Worm (Caenorhabditis elegans): ENCODE results near the gene dagl-2.

dagl-2 gene

DNA sequence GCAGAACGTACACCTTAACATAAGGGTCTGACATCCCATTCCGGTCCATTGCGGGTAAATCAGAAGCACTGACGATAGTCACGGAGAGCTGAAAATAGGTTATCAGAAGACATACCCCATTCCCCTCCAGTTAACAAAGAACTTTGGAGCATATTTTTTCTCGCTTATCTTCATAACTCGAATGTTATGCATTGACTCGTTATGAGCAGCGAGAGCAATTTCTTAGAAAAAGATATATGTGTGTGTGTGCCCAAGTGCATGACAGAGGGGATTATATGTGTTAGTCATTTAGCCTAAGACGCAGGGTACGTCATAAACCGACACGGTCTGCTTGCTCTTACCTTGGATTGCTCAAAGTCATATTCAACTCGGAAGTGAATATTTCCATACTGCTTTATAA, 6.5 kb upstream of the dagl-2 start:
- TF ChIP-seq sma-3 (GFP tag; optimal IDR thresholded peaks at IDR 0.05) = no peak
- no peak for TF ChIP-seq mbf-1 (tag; optimal IDR thresholded peaks at IDR 0.05)
- peak in 1 of 2 experiments; percentile 39 for TF ChIP-seq lsy-2 (tag; optimal IDR thresholded peaks at IDR 0.05)
- no peak for TF ChIP-seq ztf-11 (tag; optimal IDR thresholded peaks at IDR 0.05)
- TF ChIP-seq nhr-10 (tag; optimal IDR thresholded peaks at IDR 0.05) = no peak
- peak; percentile 5 for TF ChIP-seq nhr-21 (tag; optimal IDR thresholded peaks at IDR 0.05)

DNA sequence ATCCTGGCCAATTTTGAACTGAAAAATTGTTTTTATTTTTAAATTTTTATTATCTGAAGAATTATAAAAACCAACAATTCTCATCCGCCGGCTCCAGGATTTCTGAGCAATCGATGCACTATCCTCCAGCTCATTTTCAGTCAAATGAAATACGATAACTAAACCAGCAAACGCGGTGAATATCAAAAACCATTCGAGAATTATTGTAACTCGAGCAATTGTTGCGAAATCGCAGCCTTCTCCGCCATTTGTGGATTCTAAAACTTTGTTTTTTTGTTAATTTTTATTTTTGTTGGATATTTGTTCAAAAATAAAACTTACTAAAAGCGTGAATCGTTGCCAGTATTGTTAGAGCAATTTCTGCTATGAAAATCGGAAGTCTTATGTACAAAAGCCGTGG, 602 bp downstream of the dagl-2 start:
- TF ChIP-seq nhr-6 (tag; optimal IDR thresholded peaks at IDR 0.05) (no peak), lin-39 (tag; optimal IDR thresholded peaks at IDR 0.05) (no peak), ZK546.5 (tag; optimal IDR thresholded peaks at IDR 0.05) (no peak), fos-1 (tag; optimal IDR thresholded peaks at IDR 0.05) (no peak)

DNA sequence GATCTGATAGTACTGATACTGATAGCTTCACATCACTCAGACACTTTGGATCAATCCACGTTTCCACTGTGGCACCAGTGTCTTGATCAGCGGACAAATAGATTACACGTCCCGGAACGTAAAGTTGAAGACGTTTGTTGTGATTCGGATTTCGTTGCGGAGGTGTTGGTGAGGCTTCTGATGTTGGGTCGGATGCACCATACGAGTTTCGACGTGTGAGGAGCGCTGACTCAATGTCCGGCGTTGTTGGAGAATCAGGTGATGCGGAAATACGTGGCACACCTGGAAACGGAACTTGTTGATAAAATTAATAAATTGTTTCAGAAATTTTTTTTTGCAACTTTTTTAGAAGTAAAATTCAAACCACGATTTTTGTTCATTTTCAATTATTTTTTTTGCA, 4.3 kb downstream of the dagl-2 start, which contains the start of gene alh-11:
TSS of gene alh-11 (minus strand) at position 101 of the 400 bp plus-strand sequence.
- TF ChIP-seq elt-3 (tag; optimal IDR thresholded peaks at IDR 0.05) (no peak), skn-1 (tag; optimal IDR thresholded peaks at IDR 0.05) (no peak), alr-1 (tag; optimal IDR thresholded peaks at IDR 0.05) (no peak)

DNA sequence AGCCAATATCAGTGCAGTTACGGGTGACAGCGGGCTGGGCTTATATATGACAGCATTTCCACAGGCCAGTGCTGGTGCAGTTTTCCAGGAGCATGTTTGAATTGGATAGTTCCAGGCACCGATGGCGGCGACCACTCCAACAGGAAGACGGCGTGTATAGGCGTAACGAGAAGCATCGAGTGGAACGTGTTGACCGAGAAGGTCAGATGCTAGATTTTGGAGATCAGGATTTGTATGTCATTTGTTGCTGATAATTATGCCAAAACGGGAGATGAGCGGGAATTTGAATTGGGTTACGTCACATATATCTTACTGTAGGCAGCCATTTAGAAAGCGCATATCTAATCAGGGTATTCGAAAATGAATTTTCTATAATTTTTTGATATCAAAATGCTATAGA, 7.7 kb downstream of the dagl-2 start:
- TF ChIP-seq sma-9 (GFP tag; optimal IDR thresholded peaks at IDR 0.05) = no peak
- no peak for TF ChIP-seq sma-9 (tag; optimal IDR thresholded peaks at IDR 0.05)
- TF ChIP-seq dmd-4 (tag; optimal IDR thresholded peaks at IDR 0.05) = no peak
- TF ChIP-seq nhr-11 (tag; optimal IDR thresholded peaks at IDR 0.05) = no peak
- TF ChIP-seq ztf-1 (GFP tag; conservative IDR thresholded peaks at IDR 0.05) = no peak
- TF ChIP-seq blmp-1 (tag; optimal IDR thresholded peaks at IDR 0.05; ENCODE audit: insufficient read depth) = no peak
- TF ChIP-seq crh-2 (tag; optimal IDR thresholded peaks at IDR 0.05) = no peak

DNA sequence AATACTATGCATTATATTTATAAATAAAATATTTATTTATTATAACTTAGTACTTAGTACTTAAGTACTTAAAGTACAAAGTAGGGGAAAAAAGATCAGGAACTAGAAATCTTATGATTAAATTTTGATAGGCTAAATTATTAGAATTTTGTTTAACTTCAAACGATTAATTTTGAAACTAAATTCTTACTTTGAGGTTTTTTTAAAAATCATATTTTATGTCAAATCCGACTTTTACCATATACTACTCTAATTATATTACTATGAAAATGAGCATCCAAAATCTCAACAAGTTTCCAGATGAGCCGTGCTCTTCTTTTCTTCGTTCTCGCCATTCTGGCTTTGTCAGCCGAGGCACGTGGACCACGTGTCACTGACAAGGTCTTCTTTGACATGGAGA, 10.0 kb downstream of the dagl-2 start, which contains the start of gene cyn-6:
TSS of gene cyn-6 (plus strand) at position 301 of the 400 bp plus-strand sequence.
- TF ChIP-seq sem-4 (tag; optimal IDR thresholded peaks at IDR 0.05) = no peak
- no peak for TF ChIP-seq ceh-82 (tag; optimal IDR thresholded peaks at IDR 0.05)
- TF ChIP-seq nhr-237 (tag; optimal IDR thresholded peaks at IDR 0.05) = no peak
- no peak for TF ChIP-seq ztf-4 (tag; optimal IDR thresholded peaks at IDR 0.05)
- no peak for TF ChIP-seq nhr-21 (tag; optimal IDR thresholded peaks at IDR 0.05)
- TF ChIP-seq sma-9 (GFP tag; optimal IDR thresholded peaks at IDR 0.05) = no peak
- no peak for TF ChIP-seq sma-9 (tag; optimal IDR thresholded peaks at IDR 0.05)
- TF ChIP-seq crh-2 (tag; optimal IDR thresholded peaks at IDR 0.05) = no peak
- TF ChIP-seq egl-27 (tag; optimal IDR thresholded peaks at IDR 0.05) = no peak
- TF ChIP-seq ztf-1 (GFP tag; conservative IDR thresholded peaks at IDR 0.05) = no peak
- TF ChIP-seq F13H6.1 (tag; optimal IDR thresholded peaks at IDR 0.05) = no peak

DNA sequence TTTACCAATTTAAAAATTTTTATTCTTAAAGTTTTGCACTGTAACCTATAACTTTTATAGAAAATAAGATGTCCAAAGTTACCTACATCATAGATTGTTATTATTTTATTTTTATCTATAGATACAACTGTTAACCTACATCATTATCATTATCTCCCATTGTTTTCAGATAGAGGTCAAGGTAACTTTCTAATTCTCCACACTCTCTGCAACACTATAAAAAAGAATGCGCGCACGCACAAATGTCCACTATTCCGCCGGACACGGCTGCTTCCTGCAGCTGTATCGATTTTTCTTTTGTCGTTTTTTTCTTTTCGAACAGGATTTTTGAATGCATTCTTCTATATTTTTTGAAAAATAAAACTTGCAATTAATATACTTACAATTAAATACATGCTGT, 10.4 kb downstream of the dagl-2 start:
- TF ChIP-seq blmp-1 (tag; optimal IDR thresholded peaks at IDR 0.05; ENCODE audit: insufficient read depth) = peak; percentile 56
- no peak for TF ChIP-seq R02D3.7 (tag; optimal IDR thresholded peaks at IDR 0.05)
- TF ChIP-seq nhr-129 (tag; optimal IDR thresholded peaks at IDR 0.05) = no peak
- peak in 1 of 2 experiments; percentile 26 for TF ChIP-seq lsy-2 (tag; optimal IDR thresholded peaks at IDR 0.05)
- no peak for TF ChIP-seq sma-3 (GFP tag; optimal IDR thresholded peaks at IDR 0.05)
- no peak for TF ChIP-seq nhr-25 (tag; optimal IDR thresholded peaks at IDR 0.05)

DNA sequence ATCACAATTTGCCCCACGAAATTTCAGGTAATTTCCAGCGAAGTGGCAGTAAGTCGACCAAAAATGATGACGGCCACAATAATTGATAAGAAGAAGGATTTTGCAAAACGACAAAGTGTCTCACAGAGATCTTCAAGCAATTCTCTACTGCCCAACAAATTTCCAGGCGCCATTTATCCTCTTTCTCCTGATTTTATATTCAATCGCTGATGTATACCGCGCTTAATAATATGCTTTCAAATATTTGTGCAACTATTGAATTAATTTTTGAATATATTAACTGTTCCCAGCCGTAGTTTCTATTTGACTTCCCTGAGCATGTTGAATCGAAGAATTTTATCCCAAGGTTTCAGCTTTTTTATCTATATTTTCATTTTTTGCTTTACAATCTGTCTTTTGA, 12.1 kb downstream of the dagl-2 start, which contains the start of gene tpst-2:
TSS of gene tpst-2 (plus strand) at position 301 of the 400 bp plus-strand sequence.
- TF ChIP-seq nhr-10 (tag; optimal IDR thresholded peaks at IDR 0.05) = no peak
- no peak for TF ChIP-seq ZK546.5 (tag; optimal IDR thresholded peaks at IDR 0.05)
- no peak for TF ChIP-seq nhr-237 (tag; optimal IDR thresholded peaks at IDR 0.05)
- TF ChIP-seq lin-11 (tag; optimal IDR thresholded peaks at IDR 0.05) = no peak
- TF ChIP-seq nhr-21 (tag; optimal IDR thresholded peaks at IDR 0.05) = no peak
- no peak for TF ChIP-seq egl-27 (tag; optimal IDR thresholded peaks at IDR 0.05)
- TF ChIP-seq sma-9 (GFP tag; optimal IDR thresholded peaks at IDR 0.05) = no peak
- no peak for TF ChIP-seq sma-9 (tag; optimal IDR thresholded peaks at IDR 0.05)
- TF ChIP-seq elt-3 (tag; optimal IDR thresholded peaks at IDR 0.05) = no peak
- TF ChIP-seq blmp-1 (tag; optimal IDR thresholded peaks at IDR 0.05; ENCODE audit: insufficient read depth) = no peak
- no peak for TF ChIP-seq alr-1 (tag; optimal IDR thresholded peaks at IDR 0.05)
- TF ChIP-seq gmeb-1 (tag; optimal IDR thresholded peaks at IDR 0.05) = no peak
- TF ChIP-seq crh-2 (tag; optimal IDR thresholded peaks at IDR 0.05) = no peak
